Worm (Caenorhabditis elegans) whole organism, young adult: ENCODE results near the gene srh-34.

Experiments used
- B0261.1 ChIP-seq: sonication (generic microtip); optimal IDR thresholded peaks from 2 replicates; lab custom pipeline; 2016; ENCODE audit warnings: mild to moderate bottlenecking, missing genetic modification characterization, moderate library complexity, missing compliant biosample characterization
- B0336.3 ChIP-seq: fragments of 200-800 bp; sonication (Bioruptor generic); IDR thresholded peaks from 2 replicates; pipeline ENCODE4 v1.3.6; 2022; ENCODE audit warnings: missing genetic modification characterization, missing compliant biosample characterization
- F10E7.11 ChIP-seq: sonication (generic microtip); optimal IDR thresholded peaks from 2 replicates; lab custom pipeline; 2017; ENCODE audit warnings: mild to moderate bottlenecking, missing genetic modification characterization, moderate library complexity, missing compliant biosample characterization
- F22D6.2 ChIP-seq: sonication (generic microtip); optimal IDR thresholded peaks from 2 replicates; lab custom pipeline; 2016; ENCODE audit warnings: mild to moderate bottlenecking, missing genetic modification characterization, missing compliant biosample characterization
- F33H1.4 ChIP-seq: fragments of 200-800 bp; sonication (Bioruptor generic); IDR thresholded peaks from 2 replicates; pipeline ENCODE4 v1.3.6; 2022; ENCODE audit warnings: missing genetic modification reagents, missing genetic modification characterization, missing compliant biosample characterization
- F39B2.1 ChIP-seq: fragments of 200-800 bp; sonication (Bioruptor generic); IDR thresholded peaks from 2 replicates; pipeline ENCODE4 v1.3.6; 2022; ENCODE audit warnings: missing genetic modification reagents, missing genetic modification characterization, missing compliant biosample characterization
- F49E8.2 ChIP-seq: sonication (generic microtip); optimal IDR thresholded peaks from 3 replicates; lab custom pipeline; 2017; ENCODE audit warnings: missing genetic modification characterization, mild to moderate bottlenecking, missing compliant biosample characterization, antibody characterized with exemption, moderate library complexity; ENCODE audit not compliant: insufficient read depth
- K12H6.12 ChIP-seq: fragments of 200-800 bp; sonication (Bioruptor generic); optimal IDR thresholded peaks from 2 replicates; lab custom pipeline; 2018; ENCODE audit warnings: mild to moderate bottlenecking, missing genetic modification characterization, missing compliant biosample characterization
- T26A5.8 ChIP-seq: sonication (generic microtip); optimal IDR thresholded peaks from 2 replicates; lab custom pipeline; 2016; ENCODE audit warnings: missing genetic modification characterization, missing compliant biosample characterization
- Y53F4B.3 ChIP-seq: fragments of 200-800 bp; sonication (Bioruptor generic); IDR thresholded peaks from 2 replicates; pipeline ENCODE4 v1.3.6; 2022; ENCODE audit warnings: missing genetic modification reagents, missing genetic modification characterization, missing compliant biosample characterization
- Y53G8AR.9 ChIP-seq: fragments of 200-800 bp; sonication (Bioruptor generic); conservative IDR thresholded peaks from 2 replicates; pipeline ENCODE4 v1.3.6; 2022; ENCODE audit warnings: missing genetic modification reagents, missing genetic modification characterization, missing compliant biosample characterization
- Y79H2A.3 ChIP-seq: fragments of 200-800 bp; sonication (Bioruptor generic); conservative IDR thresholded peaks from 2 replicates; pipeline ENCODE4 v1.3.6; 2022; ENCODE audit warnings: missing genetic modification reagents, missing genetic modification characterization, missing compliant biosample characterization
- Y95B8A.8 ChIP-seq: fragments of 200-800 bp; sonication (Bioruptor generic); IDR thresholded peaks from 2 replicates; pipeline ENCODE4 v1.3.6; 2022; ENCODE audit warnings: missing genetic modification reagents, missing genetic modification characterization, missing compliant biosample characterization
- akir-1 ChIP-seq: fragments of 200-800 bp; sonication (Bioruptor generic); optimal IDR thresholded peaks from 2 replicates; lab custom pipeline; 2018; ENCODE audit warnings: mild to moderate bottlenecking, missing genetic modification characterization, moderate library complexity, missing compliant biosample characterization
- ama-1 ChIP-seq, 3 experiments: fragments of 150-350 bp in 1 of 3; sonication (generic microtip) in 2 of 3; optimal IDR thresholded peaks; 2 replicates each; lab custom pipeline; 2014 to 2018; ENCODE audit warnings: missing biosample characterization in 2 of 3, missing genetic modification characterization in 2 of 3, missing genetic modification reagents in 2 of 3
- aptf-3 ChIP-seq: fragments of 200-800 bp; sonication (Bioruptor generic); IDR thresholded peaks from 2 replicates; pipeline ENCODE4 v1.3.6; 2022; ENCODE audit warnings: missing genetic modification characterization, missing compliant biosample characterization
- athp-1 ChIP-seq: sonication (generic microtip); optimal IDR thresholded peaks from 2 replicates; lab custom pipeline; 2017; ENCODE audit warnings: mild to moderate bottlenecking, missing genetic modification characterization, missing compliant biosample characterization
- bed-2 ChIP-seq: fragments of 200-800 bp; sonication (Bioruptor generic); IDR thresholded peaks from 2 replicates; pipeline ENCODE4 v1.3.6; 2022; ENCODE audit warnings: missing genetic modification reagents, missing genetic modification characterization, missing compliant biosample characterization
- ceh-79 ChIP-seq: sonication (generic microtip); optimal IDR thresholded peaks from 2 replicates; lab custom pipeline; 2017; ENCODE audit warnings: mild to moderate bottlenecking, missing genetic modification characterization, missing compliant biosample characterization
- ceh-91 ChIP-seq: fragments of 200-800 bp; sonication (Bioruptor generic); IDR thresholded peaks from 2 replicates; pipeline ENCODE4 v1.3.6; 2022; ENCODE audit warnings: missing genetic modification reagents, missing genetic modification characterization, missing compliant biosample characterization
- dox-1 ChIP-seq: fragments of 200-800 bp; sonication (Bioruptor generic); IDR thresholded peaks from 2 replicates; pipeline ENCODE4 v1.3.6; 2022; ENCODE audit warnings: missing genetic modification reagents, missing genetic modification characterization, missing compliant biosample characterization
- hlh-26 ChIP-seq: fragments of 200-800 bp; sonication (Bioruptor generic); conservative IDR thresholded peaks from 2 replicates; pipeline ENCODE4 v1.3.6; 2022; ENCODE audit warnings: missing genetic modification reagents, missing genetic modification characterization, missing compliant biosample characterization
- hmg-20 ChIP-seq: fragments of 200-800 bp; sonication (Bioruptor generic); IDR thresholded peaks from 2 replicates; pipeline ENCODE4 v1.3.6; 2022; ENCODE audit warnings: missing genetic modification reagents, missing genetic modification characterization, missing compliant biosample characterization
- hrde-1 ChIP-seq: sonication (generic microtip); optimal IDR thresholded peaks from 2 replicates; lab custom pipeline; 2016; ENCODE audit warnings: missing genetic modification characterization, mild to moderate bottlenecking, missing compliant biosample characterization, moderate library complexity, missing genotype, missing genetic modification reagents, borderline replicate concordance
- lag-1 ChIP-seq: fragments of 200-800 bp; sonication (Bioruptor generic); IDR thresholded peaks from 2 replicates; pipeline ENCODE4 v1.3.6; 2022; ENCODE audit warnings: missing genetic modification reagents, missing genetic modification characterization, missing compliant biosample characterization
- lin-35 ChIP-seq, 3 experiments: fragments of 150-350 bp in 2 of 3; sonication (generic microtip) in 1 of 3; optimal IDR thresholded peaks; 2 replicates each; lab custom pipeline; 2014 to 2018; ENCODE audit warnings: missing biosample characterization in 3 of 3, missing genetic modification characterization in 3 of 3, missing genetic modification reagents in 3 of 3
- madf-10 ChIP-seq: sonication (generic microtip); optimal IDR thresholded peaks from 2 replicates; lab custom pipeline; 2016; ENCODE audit warnings: mild to moderate bottlenecking, missing genetic modification characterization, missing compliant biosample characterization
- madf-3 ChIP-seq: fragments of 200-800 bp; sonication (Bioruptor generic); IDR thresholded peaks from 2 replicates; pipeline ENCODE4 v1.3.6; 2022; ENCODE audit warnings: missing genetic modification reagents, missing genetic modification characterization, missing compliant biosample characterization
- madf-6 ChIP-seq: fragments of 200-800 bp; sonication (Bioruptor generic); IDR thresholded peaks from 2 replicates; pipeline ENCODE4 v1.3.6; 2022; ENCODE audit warnings: missing genetic modification reagents, missing genetic modification characterization, missing compliant biosample characterization
- nfya-1 ChIP-seq: sonication (generic microtip); optimal IDR thresholded peaks from 2 replicates; lab custom pipeline; 2017; ENCODE audit warnings: antibody characterized with exemption, missing compliant biosample characterization, missing genetic modification characterization, borderline replicate concordance; ENCODE audit not compliant: insufficient read depth
- nfyb-1 ChIP-seq: fragments of 200-800 bp; sonication (Bioruptor generic); IDR thresholded peaks from 2 replicates; pipeline ENCODE4 v1.3.6; 2022; ENCODE audit warnings: missing genetic modification reagents, missing genetic modification characterization, missing compliant biosample characterization
- nhr-90 ChIP-seq: sonication (generic microtip); optimal IDR thresholded peaks from 2 replicates; lab custom pipeline; 2016; ENCODE audit warnings: missing genotype, mild to moderate bottlenecking, missing genetic modification characterization, missing compliant biosample characterization
- pha-4 ChIP-seq: fragments of 150-350 bp; sonication (generic microtip); optimal IDR thresholded peaks from 2 replicates; lab custom pipeline; 2014; ENCODE audit warnings: missing biosample characterization, missing genetic modification reagents, missing genetic modification characterization
- rcor-1 ChIP-seq: fragments of 200-800 bp; sonication (Bioruptor generic); IDR thresholded peaks from 2 replicates; pipeline ENCODE4 v1.3.6; 2022; ENCODE audit warnings: missing genetic modification reagents, missing genetic modification characterization, missing compliant biosample characterization
- sdz-38 ChIP-seq: sonication (generic microtip); optimal IDR thresholded peaks from 2 replicates; lab custom pipeline; 2016; ENCODE audit warnings: missing genotype, missing genetic modification characterization, missing compliant biosample characterization
- sea-2 ChIP-seq: fragments of 200-800 bp; sonication (Bioruptor generic); IDR thresholded peaks from 2 replicates; pipeline ENCODE4 v1.3.6; 2022; ENCODE audit warnings: missing genetic modification characterization, missing compliant biosample characterization
- snpc-1.1 ChIP-seq: sonication (generic microtip); optimal IDR thresholded peaks from 2 replicates; lab custom pipeline; 2017; ENCODE audit warnings: missing genetic modification characterization, mild to moderate bottlenecking, missing compliant biosample characterization, antibody characterized with exemption, moderate library complexity, missing genotype, missing genetic modification reagents; ENCODE audit not compliant: insufficient read depth
- snpc-3.4 ChIP-seq: sonication (generic microtip); optimal IDR thresholded peaks from 2 replicates; lab custom pipeline; 2017; ENCODE audit warnings: missing genetic modification characterization, mild to moderate bottlenecking, missing compliant biosample characterization, antibody characterized with exemption, moderate library complexity, missing genotype, missing genetic modification reagents
- snpc-4 ChIP-seq, 5 experiments: fragments of 150-350 bp in 1 of 5; sonication (generic microtip) in 4 of 5; optimal IDR thresholded peaks; 2 replicates each; lab custom pipeline; 2014 to 2018; ENCODE audit warnings: missing genetic modification characterization in 5 of 5, missing biosample characterization in 3 of 5, antibody characterized with exemption in 2 of 5, mild to moderate bottlenecking in 2 of 5, missing compliant biosample characterization in 2 of 5, missing genotype in 2 of 5, moderate library complexity in 2 of 5, missing genetic modification reagents in 1 of 5
- tbx-9 ChIP-seq: sonication (generic microtip); optimal IDR thresholded peaks from 2 replicates; lab custom pipeline; 2016; ENCODE audit warnings: borderline replicate concordance, missing genetic modification characterization, inconsistent platforms, missing compliant biosample characterization
- zfh-2 ChIP-seq: fragments of 200-800 bp; sonication (Bioruptor generic); conservative IDR thresholded peaks from 2 replicates; pipeline ENCODE4 v1.3.6; 2022; ENCODE audit warnings: missing genetic modification reagents, missing genetic modification characterization, missing compliant biosample characterization
- ztf-25 ChIP-seq: fragments of 200-800 bp; sonication (Bioruptor generic); IDR thresholded peaks from 2 replicates; pipeline ENCODE4 v1.3.6; 2022; ENCODE audit warnings: missing genetic modification reagents, missing genetic modification characterization, missing compliant biosample characterization

Gene srh-34

ce11 chrV:439183-439749 lies 7.2 kb downstream of the srh-34 start:
- TF ChIP-seq hlh-26 (GFP tag; lab: Robert Waterston, UW) (no peak), hrde-1 (tag; lab: Kevin White, UChicago) (no peak), sdz-38 (tag; lab: Kevin White, UChicago) (no peak), nhr-90 (tag; lab: Kevin White, UChicago) (no peak), K12H6.12 (tag; lab: Kevin White, UChicago) (no peak)

- no peak for TF ChIP-seq athp-1 (tag; lab: Kevin White, UChicago)
- TF ChIP-seq akir-1 (GFP tag; lab: Kevin White, UChicago): no peak
- no peak for TF ChIP-seq B0336.3 (GFP tag; lab: Robert Waterston, UW)
- no peak for TF ChIP-seq nfya-1 (tag; lab: Kevin White, UChicago)
- TF ChIP-seq F49E8.2 (tag; lab: Kevin White, UChicago): no peak
- no peak for TF ChIP-seq T26A5.8 (tag; lab: Kevin White, UChicago)
- TF ChIP-seq K12H6.12 (tag; lab: Kevin White, UChicago): no peak
- TF ChIP-seq madf-3: no peak
- no peak for TF ChIP-seq bed-2 (GFP tag; lab: Robert Waterston, UW)
- no peak for TF ChIP-seq lin-35 (GFP tag; optimal IDR thresholded peaks at IDR 0.05; lab: Kevin White, UChicago)
- TF ChIP-seq rcor-1: no peak
- TF ChIP-seq madf-6 (GFP tag; lab: Robert Waterston, UW): no peak
- TF ChIP-seq tbx-9: no peak
- no peak for TF ChIP-seq ceh-91 (GFP tag; lab: Robert Waterston, UW)
- no peak for TF ChIP-seq Y95B8A.8
- TF ChIP-seq Y79H2A.3 (GFP tag; lab: Robert Waterston, UW): no peak
- TF ChIP-seq ama-1 (optimal IDR thresholded peaks at IDR 0.05; lab: Kevin White, UChicago): no peak
- no peak for TF ChIP-seq ama-1 (GFP tag; optimal IDR thresholded peaks at IDR 0.05; lab: Kevin White, UChicago)
- no peak for TF ChIP-seq dox-1 (GFP tag; lab: Robert Waterston, UW)
- TF ChIP-seq snpc-3.4 (tag; lab: Kevin White, UChicago): no peak
- TF ChIP-seq nhr-90 (tag; lab: Kevin White, UChicago): no peak
Observed at ce11 chrV:438094-438493, 8.4 kb downstream of the srh-34 start, which contains the start of gene B0554.1. B0554.1 (plus strand) TSS chrV:438394.

- TF ChIP-seq F33H1.4: no peak
- no peak for TF ChIP-seq B0261.1
- TF ChIP-seq aptf-3 (GFP tag; lab: Robert Waterston, UW): no peak
- no peak for TF ChIP-seq Y53F4B.3
- no peak for TF ChIP-seq F39B2.1 (GFP tag; lab: Robert Waterston, UW)
- no peak for TF ChIP-seq ztf-25 (GFP tag; lab: Robert Waterston, UW)
- no peak for TF ChIP-seq F10E7.11 (tag; lab: Kevin White, UChicago)
- TF ChIP-seq madf-10 (tag; lab: Kevin White, UChicago): no peak
Observed at ce11 chrV:433898-434297, 12.6 kb downstream of the srh-34 start, which contains the start of gene B0554.2. B0554.2 (plus strand) TSS chrV:434198.

- TF ChIP-seq snpc-1.1 (no peak), hmg-20 (GFP tag; lab: Robert Waterston, UW) (no peak), nfya-1 (tag; lab: Kevin White, UChicago) (no peak), madf-10 (tag; lab: Kevin White, UChicago) (no peak), madf-3 (no peak), lag-1 (no peak), pha-4 (no peak), sea-2 (GFP tag; lab: Robert Waterston, UW) (no peak), nfyb-1 (GFP tag; lab: Robert Waterston, UW) (no peak), F22D6.2 (tag; lab: Kevin White, UChicago) (no peak), ceh-79 (tag; lab: Kevin White, UChicago) (no peak), Y53G8AR.9 (GFP tag; lab: Robert Waterston, UW) (no peak), F33H1.4 (no peak), snpc-4 (GFP tag; optimal IDR thresholded peaks at IDR 0.05; lab: Kevin White, UChicago) (no peak), snpc-4 (tag; optimal IDR thresholded peaks at IDR 0.05; lab: Kevin White, UChicago) (no peak), zfh-2 (GFP tag; lab: Robert Waterston, UW) (no peak), Y79H2A.3 (GFP tag; lab: Robert Waterston, UW) (no peak)
Observed at ce11 chrV:432991-433390, 13.5 kb downstream of the srh-34 start.
